Worm (Caenorhabditis elegans) whole organism, late embryonic: ENCODE data around the gene C08E8.9.

Source experiments
- elt-4 ChIP-seq: sonication (generic microtip); optimal IDR thresholded peaks from 2 replicates; lab custom pipeline; 2016; ENCODE audit warnings: missing genetic modification characterization, missing compliant biosample characterization
- hlh-6 ChIP-seq: sonication (generic microtip); optimal IDR thresholded peaks from 2 replicates; lab custom pipeline; 2016; ENCODE audit warnings: missing genotype, missing genetic modification characterization, missing compliant biosample characterization
- pag-3 ChIP-seq: sonication (generic microtip); optimal IDR thresholded peaks from 2 replicates; lab custom pipeline; 2016; ENCODE audit warnings: missing compliant biosample characterization, missing genetic modification characterization, borderline replicate concordance
- unc-3 ChIP-seq, 2 experiments: fragments of 200-800 bp in 1 of 2; sonication (Bioruptor generic) in 1 of 2; sonication (generic microtip) in 1 of 2; conservative IDR thresholded peaks in 1 of 2; optimal IDR thresholded peaks in 1 of 2; 2 replicates each; pipeline versions ENCODE4 v1.3.6 to Lab custom; 2016 to 2022; ENCODE audit warnings: missing compliant biosample characterization in 2 of 2, missing genetic modification characterization in 2 of 2, missing genetic modification reagents in 1 of 2
- unc-55 ChIP-seq: sonication (generic microtip); optimal IDR thresholded peaks from 2 replicates; lab custom pipeline; 2017; ENCODE audit warnings: missing biosample characterization, missing genetic modification reagents, missing genetic modification characterization

ce11 chrV:18371028-18371427, 6.4 kb downstream of the C08E8.9 start:
- TF ChIP-seq unc-55 (GFP tag; lab: Kevin White, UChicago), result no peak
- TF ChIP-seq elt-4, result no peak
- TF ChIP-seq unc-3 (GFP tag; conservative IDR thresholded peaks at IDR 0.05; lab: Robert Waterston, UW), result no peak
- TF ChIP-seq unc-3 (tag; optimal IDR thresholded peaks at IDR 0.05; lab: Kevin White, UChicago), result no peak
- no peak for TF ChIP-seq pag-3
- TF ChIP-seq hlh-6 (tag; lab: Kevin White, UChicago), result no peak
